Fruit fly (Drosophila melanogaster): ENCODE results near the gene CG10232.

The CG10232 gene

DNA sequence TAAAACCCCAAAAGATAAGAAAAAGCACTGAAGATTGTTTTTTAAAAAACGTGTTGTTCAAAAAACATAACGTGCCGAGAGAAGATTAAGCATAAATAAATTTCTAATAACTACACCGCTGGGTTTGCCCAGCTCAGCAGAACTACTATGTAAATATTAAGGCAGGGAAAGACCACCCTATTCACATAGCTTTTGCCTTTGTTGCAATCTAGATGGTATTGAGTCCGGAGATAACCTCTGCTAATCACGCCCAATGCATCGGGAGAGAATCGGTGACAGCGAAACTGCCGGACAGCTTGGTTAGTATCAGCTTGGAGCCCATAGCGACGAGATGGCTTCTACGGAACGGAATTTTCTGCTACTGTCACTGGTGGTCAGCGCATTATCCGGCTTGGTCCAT lies 35.5 kb downstream of the CG10232 start, which contains the start of gene SPE:
SPE (plus strand) TSS at position 301 of the 400 bp plus-strand sequence.
- TF ChIP-seq cnc (optimal IDR thresholded peaks at IDR 0.05) (no peak), CG7045 (GFP tag; optimal IDR thresholded peaks at IDR 0.05) (no peak), bab1 (GFP tag; optimal IDR thresholded peaks at IDR 0.05) (no peak), CG7101 (tag; optimal IDR thresholded peaks at IDR 0.05) (no peak), tj (GFP tag; optimal IDR thresholded peaks at IDR 0.05) (peak; percentile 44), CG12768 (GFP tag; optimal IDR thresholded peaks at IDR 0.05) (no peak), Clk (GFP tag; optimal IDR thresholded peaks at IDR 0.05) (no peak), CG5204 (GFP tag; optimal IDR thresholded peaks at IDR 0.05) (no peak), ovo (GFP tag; optimal IDR thresholded peaks at IDR 0.05) (no peak), Crg-1 (GFP tag; optimal IDR thresholded peaks at IDR 0.05) (no peak), toe (GFP tag; optimal IDR thresholded peaks at IDR 0.05) (no peak), cic (GFP tag; optimal IDR thresholded peaks at IDR 0.05) (peak; percentile 18), CG33017 (tag; optimal IDR thresholded peaks at IDR 0.05) (no peak)

DNA sequence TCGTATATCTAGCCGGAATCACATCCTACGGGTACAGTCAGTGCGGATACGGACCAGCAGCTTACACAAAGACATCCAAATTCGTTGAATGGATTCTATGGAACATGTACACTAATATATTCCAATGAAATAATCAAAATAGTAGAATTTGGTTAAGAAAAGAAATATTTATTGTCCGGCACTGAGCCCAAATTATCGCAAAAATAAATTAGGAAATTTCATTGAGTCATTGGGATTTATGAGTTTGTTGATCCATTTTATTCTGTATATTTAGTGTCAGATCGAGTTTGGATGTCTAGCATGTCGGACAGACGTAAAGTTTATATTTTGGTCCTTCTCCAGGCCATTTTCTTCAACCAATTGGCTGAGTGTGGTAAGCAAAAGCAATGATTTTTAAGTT lies 37.7 kb downstream of the CG10232 start, which contains the start of gene CG18754:
CG18754 (plus strand) TSS at position 301 of the 400 bp plus-strand sequence.
- TF ChIP-seq Crg-1 (GFP tag; optimal IDR thresholded peaks at IDR 0.05) (no peak), CG14711 (tag; optimal IDR thresholded peaks at IDR 0.05) (no peak), Mnt (GFP tag; optimal IDR thresholded peaks at IDR 0.05) (no peak), cnc (optimal IDR thresholded peaks at IDR 0.05) (no peak), tj (GFP tag; optimal IDR thresholded peaks at IDR 0.05) (no peak), cic (GFP tag; optimal IDR thresholded peaks at IDR 0.05) (no peak), CG33017 (tag; optimal IDR thresholded peaks at IDR 0.05) (no peak), kay (GFP tag; ENCODE audit: borderline replicate concordance) (no peak), Hr96 (GFP tag; optimal IDR thresholded peaks at IDR 0.05) (no peak), ovo (GFP tag; optimal IDR thresholded peaks at IDR 0.05) (no peak), Clk (GFP tag; optimal IDR thresholded peaks at IDR 0.05) (no peak), CG7045 (GFP tag; optimal IDR thresholded peaks at IDR 0.05) (no peak), pad (GFP tag; optimal IDR thresholded peaks at IDR 0.05) (no peak), CG5204 (GFP tag; optimal IDR thresholded peaks at IDR 0.05) (no peak)

DNA sequence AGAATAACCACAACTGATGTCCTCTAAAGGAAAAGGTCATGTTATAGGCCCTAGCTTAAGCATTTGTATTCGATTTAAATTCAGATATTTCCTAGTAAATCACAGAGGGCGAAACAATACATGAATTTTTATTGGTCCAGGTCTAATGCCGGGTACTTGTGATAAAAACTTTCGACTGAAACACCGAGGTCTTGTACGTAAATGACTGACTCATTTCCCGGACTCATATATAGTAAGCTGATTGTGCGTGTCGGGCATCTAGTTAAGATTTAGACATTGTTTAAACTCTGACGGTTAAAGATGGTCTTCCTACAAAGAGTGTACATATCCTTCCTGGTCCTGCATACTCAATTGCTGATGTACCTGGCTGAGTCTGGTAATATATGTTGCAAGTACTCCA lies 39.2 kb downstream of the CG10232 start, which contains the start of gene CG16710:
CG16710 (plus strand) TSS at position 301 of the 400 bp plus-strand sequence.
- no peak for TF ChIP-seq CG12768 (GFP tag; optimal IDR thresholded peaks at IDR 0.05)
- no peak for TF ChIP-seq CG5204 (GFP tag; optimal IDR thresholded peaks at IDR 0.05)
- TF ChIP-seq CG33017 (tag; optimal IDR thresholded peaks at IDR 0.05) = no peak
- no peak for TF ChIP-seq ovo (GFP tag; optimal IDR thresholded peaks at IDR 0.05)
- TF ChIP-seq CG14711 (tag; optimal IDR thresholded peaks at IDR 0.05) = no peak
- TF ChIP-seq CG1620 (GFP tag; optimal IDR thresholded peaks at IDR 0.05) = no peak
- TF ChIP-seq kay (GFP tag; ENCODE audit: borderline replicate concordance) = no peak
- TF ChIP-seq pad (GFP tag; optimal IDR thresholded peaks at IDR 0.05) = no peak
- no peak for TF ChIP-seq Mnt (GFP tag; optimal IDR thresholded peaks at IDR 0.05)
- TF ChIP-seq CG7045 (GFP tag; optimal IDR thresholded peaks at IDR 0.05) = no peak
- no peak for TF ChIP-seq Hr96 (GFP tag; optimal IDR thresholded peaks at IDR 0.05)
- no peak for TF ChIP-seq cnc (optimal IDR thresholded peaks at IDR 0.05)
- no peak for TF ChIP-seq tj (GFP tag; optimal IDR thresholded peaks at IDR 0.05)
- TF ChIP-seq Crg-1 (GFP tag; optimal IDR thresholded peaks at IDR 0.05) = no peak
- no peak for TF ChIP-seq cic (GFP tag; optimal IDR thresholded peaks at IDR 0.05)
- TF ChIP-seq CG7101 (tag; optimal IDR thresholded peaks at IDR 0.05) = no peak

DNA sequence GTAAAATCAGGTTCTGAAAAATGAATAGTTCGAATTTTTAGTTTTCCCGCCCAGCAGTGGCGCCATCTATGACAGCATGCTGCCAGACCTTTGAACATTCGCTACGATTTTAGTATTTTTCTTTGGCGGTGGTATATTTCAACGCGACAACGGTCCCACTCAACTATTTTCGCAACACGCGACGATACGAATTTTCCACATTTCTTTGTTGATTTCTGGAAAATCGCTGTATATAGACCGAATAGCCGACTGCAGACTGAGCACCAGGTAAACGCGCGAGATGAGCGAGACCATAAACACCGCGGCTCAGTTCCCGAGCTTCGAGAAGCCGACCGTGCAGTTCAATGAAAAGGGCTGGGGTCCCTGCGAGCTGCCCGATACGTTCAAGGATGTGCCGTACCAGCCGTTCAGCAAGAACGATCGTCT lies 41.5 kb downstream of the CG10232 start, which contains the start of gene eIF3d1:
eIF3d1 (plus strand) TSS at position 129 of the 426 bp plus-strand sequence.
- peak; percentile 94 for TF ChIP-seq Mnt (GFP tag; optimal IDR thresholded peaks at IDR 0.05)
- TF ChIP-seq ovo (GFP tag; optimal IDR thresholded peaks at IDR 0.05) = peak; percentile 0
- peak; percentile 23 for TF ChIP-seq Crg-1 (GFP tag; optimal IDR thresholded peaks at IDR 0.05)
- no peak for TF ChIP-seq tj (GFP tag; optimal IDR thresholded peaks at IDR 0.05)
- TF ChIP-seq CG11617 (GFP tag; optimal IDR thresholded peaks at IDR 0.05) = no peak
- peak; percentile 55 for TF ChIP-seq CG1620 (GFP tag; optimal IDR thresholded peaks at IDR 0.05)
- TF ChIP-seq CG7045 (GFP tag; optimal IDR thresholded peaks at IDR 0.05) = no peak
- TF ChIP-seq cic (GFP tag; optimal IDR thresholded peaks at IDR 0.05) = no peak
- TF ChIP-seq CG5204 (GFP tag; optimal IDR thresholded peaks at IDR 0.05) = no peak
- TF ChIP-seq kay (GFP tag; ENCODE audit: borderline replicate concordance) = no peak
- no peak for TF ChIP-seq toe (GFP tag; optimal IDR thresholded peaks at IDR 0.05)
- no peak for TF ChIP-seq CG33017 (tag; optimal IDR thresholded peaks at IDR 0.05)
- no peak for TF ChIP-seq pad (GFP tag; optimal IDR thresholded peaks at IDR 0.05)
- peak; percentile 51 for TF ChIP-seq bab1 (GFP tag; optimal IDR thresholded peaks at IDR 0.05)

DNA sequence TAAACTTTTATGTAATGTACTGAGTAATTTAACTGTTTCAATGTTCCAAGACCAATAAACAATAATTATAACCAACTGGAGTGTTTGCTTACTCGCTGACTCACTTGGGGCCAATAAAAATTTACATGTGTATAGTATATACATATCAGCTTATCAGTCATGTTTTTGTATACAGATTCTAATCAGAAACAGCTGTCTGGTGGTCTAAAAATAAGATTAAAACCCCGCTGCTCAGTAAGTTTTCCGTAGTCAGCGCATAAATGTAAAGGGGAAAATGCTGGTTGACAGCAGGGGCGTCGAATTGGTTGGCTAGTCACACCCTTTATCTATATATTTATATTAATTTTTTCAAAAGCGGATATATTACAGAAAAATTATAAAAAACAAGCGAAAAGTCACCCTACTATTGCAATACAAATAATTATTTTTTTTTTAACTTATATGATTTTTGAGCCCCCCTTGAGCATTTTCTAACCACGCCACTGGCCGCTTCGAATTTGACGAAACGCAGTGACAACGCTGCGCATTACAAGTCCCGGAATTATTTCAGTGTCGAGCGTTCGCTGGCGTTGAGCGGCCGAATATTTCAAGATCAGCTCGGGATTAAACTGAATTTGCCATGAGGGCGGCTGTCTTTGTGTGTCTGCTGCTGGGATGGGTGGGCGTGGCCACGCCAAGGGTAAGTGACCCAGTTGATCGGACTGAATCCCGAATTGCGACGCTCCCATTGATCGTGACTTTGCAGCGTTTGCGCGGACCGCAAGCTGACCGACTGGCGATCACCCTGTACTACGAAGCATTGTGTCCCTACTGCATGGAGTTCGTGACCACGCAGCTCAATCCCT lies 42.9 kb downstream of the CG10232 start, which contains the start of gene GILT2:
GILT2 (plus strand) TSS at position 547 of the 845 bp plus-strand sequence.
- TF ChIP-seq CG33017 (tag; optimal IDR thresholded peaks at IDR 0.05) = peak; percentile 89
- peak; percentile 82 for TF ChIP-seq cic (GFP tag; optimal IDR thresholded peaks at IDR 0.05)
- TF ChIP-seq kay (GFP tag; ENCODE audit: borderline replicate concordance) = peak; percentile 95
- TF ChIP-seq CG14711 (tag; optimal IDR thresholded peaks at IDR 0.05) = peak; percentile 90
- TF ChIP-seq CG11617 (GFP tag; optimal IDR thresholded peaks at IDR 0.05) = peak; percentile 95
- TF ChIP-seq Crg-1 (GFP tag; optimal IDR thresholded peaks at IDR 0.05) = peak; percentile 79
- TF ChIP-seq CG12768 (GFP tag; optimal IDR thresholded peaks at IDR 0.05) = peak; percentile 97
- TF ChIP-seq Mnt (GFP tag; optimal IDR thresholded peaks at IDR 0.05) = peak; percentile 77
- peak; percentile 79 for TF ChIP-seq Hr96 (GFP tag; optimal IDR thresholded peaks at IDR 0.05)
- TF ChIP-seq Clk (GFP tag; optimal IDR thresholded peaks at IDR 0.05) = peak; percentile 84
- peak; percentile 97 for TF ChIP-seq bab1 (GFP tag; optimal IDR thresholded peaks at IDR 0.05)
- peak; percentile 81 for TF ChIP-seq toe (GFP tag; optimal IDR thresholded peaks at IDR 0.05)
- TF ChIP-seq CG5204 (GFP tag; optimal IDR thresholded peaks at IDR 0.05) = peak; percentile 85
- peak; percentile 95 for TF ChIP-seq CG7045 (GFP tag; optimal IDR thresholded peaks at IDR 0.05)
- TF ChIP-seq tj (GFP tag; optimal IDR thresholded peaks at IDR 0.05) = peak; percentile 94
- peak; percentile 85 for TF ChIP-seq ovo (GFP tag; optimal IDR thresholded peaks at IDR 0.05)
- peak; percentile 94 for TF ChIP-seq pad (GFP tag; optimal IDR thresholded peaks at IDR 0.05)
- peak; percentile 93 for TF ChIP-seq CG7101 (tag; optimal IDR thresholded peaks at IDR 0.05)
- TF ChIP-seq CG1620 (GFP tag; optimal IDR thresholded peaks at IDR 0.05) = peak; percentile 89
- TF ChIP-seq cnc (optimal IDR thresholded peaks at IDR 0.05) = no peak

All from whole organism, adult.